Worm (Caenorhabditis elegans) whole organism, young adult: ENCODE results near the gene Y75B8A.31.

Source experiments
- B0035.1 ChIP-seq: sonication (generic microtip); optimal IDR thresholded peaks from 2 replicates; lab custom pipeline; 2016; ENCODE audit warnings: missing genetic modification characterization, mild to moderate bottlenecking, missing compliant biosample characterization, missing genotype, missing genetic modification reagents
- F55B11.4 ChIP-seq: sonication (generic microtip); optimal IDR thresholded peaks from 2 replicates; lab custom pipeline; 2016; ENCODE audit warnings: missing compliant biosample characterization, missing genetic modification characterization, borderline replicate concordance; ENCODE audit not compliant: insufficient read depth
- F57A8.1 ChIP-seq: fragments of 200-800 bp; sonication (Bioruptor generic); optimal IDR thresholded peaks from 2 replicates; lab custom pipeline; 2018; ENCODE audit warnings: mild to moderate bottlenecking, missing genetic modification characterization, moderate library complexity, missing compliant biosample characterization
- Y53G8AR.9 ChIP-seq: fragments of 200-800 bp; sonication (Bioruptor generic); conservative IDR thresholded peaks from 2 replicates; pipeline ENCODE4 v1.3.6; 2022; ENCODE audit warnings: missing genetic modification reagents, missing genetic modification characterization, missing compliant biosample characterization
- ZK185.1 ChIP-seq: sonication (generic microtip); optimal IDR thresholded peaks from 2 replicates; lab custom pipeline; 2016; ENCODE audit warnings: mild to moderate bottlenecking, missing genetic modification characterization, missing compliant biosample characterization; ENCODE audit not compliant: poor library complexity, severe bottlenecking
- akir-1 ChIP-seq: fragments of 200-800 bp; sonication (Bioruptor generic); optimal IDR thresholded peaks from 2 replicates; lab custom pipeline; 2018; ENCODE audit warnings: mild to moderate bottlenecking, missing genetic modification characterization, moderate library complexity, missing compliant biosample characterization
- ama-1 ChIP-seq, 3 experiments: fragments of 150-350 bp in 1 of 3; sonication (generic microtip) in 2 of 3; optimal IDR thresholded peaks; 2 replicates each; lab custom pipeline; 2014 to 2018; ENCODE audit warnings: missing biosample characterization in 2 of 3, missing genetic modification characterization in 2 of 3, missing genetic modification reagents in 2 of 3
- atf-7 ChIP-seq: sonication (generic microtip); optimal IDR thresholded peaks from 2 replicates; lab custom pipeline; 2017; ENCODE audit warnings: mild to moderate bottlenecking, missing genetic modification characterization, missing compliant biosample characterization
- cebp-1 ChIP-seq, 2 experiments: fragments of 200-800 bp in 1 of 2; sonication (Bioruptor generic) in 1 of 2; sonication (generic microtip) in 1 of 2; IDR thresholded peaks in 1 of 2; optimal IDR thresholded peaks in 1 of 2; 2 replicates each; pipeline versions ENCODE4 v1.3.6 to Lab custom; 2017 to 2022; ENCODE audit warnings: missing compliant biosample characterization in 2 of 2, missing genetic modification characterization in 2 of 2, mild to moderate bottlenecking in 1 of 2, missing genetic modification reagents in 1 of 2, moderate library complexity in 1 of 2
- ceh-40 ChIP-seq: fragments of 200-800 bp; sonication (Bioruptor generic); IDR thresholded peaks from 2 replicates; pipeline ENCODE4 v1.3.6; 2022; ENCODE audit warnings: missing genetic modification characterization, missing compliant biosample characterization
- ceh-91 ChIP-seq: fragments of 200-800 bp; sonication (Bioruptor generic); IDR thresholded peaks from 2 replicates; pipeline ENCODE4 v1.3.6; 2022; ENCODE audit warnings: missing genetic modification reagents, missing genetic modification characterization, missing compliant biosample characterization
- dox-1 ChIP-seq: fragments of 200-800 bp; sonication (Bioruptor generic); IDR thresholded peaks from 2 replicates; pipeline ENCODE4 v1.3.6; 2022; ENCODE audit warnings: missing genetic modification reagents, missing genetic modification characterization, missing compliant biosample characterization
- lag-1 ChIP-seq: fragments of 200-800 bp; sonication (Bioruptor generic); IDR thresholded peaks from 2 replicates; pipeline ENCODE4 v1.3.6; 2022; ENCODE audit warnings: missing genetic modification reagents, missing genetic modification characterization, missing compliant biosample characterization
- let-607 ChIP-seq, 2 experiments: fragments of 200-800 bp in 1 of 2; sonication (Bioruptor generic) in 1 of 2; sonication (generic microtip) in 1 of 2; optimal IDR thresholded peaks; 2 replicates each; lab custom pipeline; 2016 to 2018; ENCODE audit warnings: mild to moderate bottlenecking in 2 of 2, missing compliant biosample characterization in 2 of 2, missing genetic modification characterization in 2 of 2, moderate library complexity in 2 of 2, missing genotype in 1 of 2
- lsy-27 ChIP-seq: sonication (generic microtip); optimal IDR thresholded peaks from 2 replicates; lab custom pipeline; 2017; ENCODE audit warnings: missing genetic modification characterization, mild to moderate bottlenecking, missing compliant biosample characterization, antibody characterized with exemption, missing genotype, borderline replicate concordance; ENCODE audit not compliant: insufficient read depth
- madf-6 ChIP-seq: fragments of 200-800 bp; sonication (Bioruptor generic); IDR thresholded peaks from 2 replicates; pipeline ENCODE4 v1.3.6; 2022; ENCODE audit warnings: missing genetic modification reagents, missing genetic modification characterization, missing compliant biosample characterization
- madf-8 ChIP-seq: fragments of 200-800 bp; sonication (Bioruptor generic); conservative IDR thresholded peaks from 2 replicates; pipeline ENCODE4 v1.3.6; 2022; ENCODE audit warnings: missing genetic modification reagents, missing genetic modification characterization, missing compliant biosample characterization
- nfya-1 ChIP-seq: sonication (generic microtip); optimal IDR thresholded peaks from 2 replicates; lab custom pipeline; 2017; ENCODE audit warnings: antibody characterized with exemption, missing compliant biosample characterization, missing genetic modification characterization, borderline replicate concordance; ENCODE audit not compliant: insufficient read depth
- nhr-80 ChIP-seq: sonication (generic microtip); optimal IDR thresholded peaks from 2 replicates; lab custom pipeline; 2016; ENCODE audit warnings: missing genetic modification characterization, missing compliant biosample characterization
- rcor-1 ChIP-seq: fragments of 200-800 bp; sonication (Bioruptor generic); IDR thresholded peaks from 2 replicates; pipeline ENCODE4 v1.3.6; 2022; ENCODE audit warnings: missing genetic modification reagents, missing genetic modification characterization, missing compliant biosample characterization
- snpc-1.1 ChIP-seq: sonication (generic microtip); optimal IDR thresholded peaks from 2 replicates; lab custom pipeline; 2017; ENCODE audit warnings: missing genetic modification characterization, mild to moderate bottlenecking, missing compliant biosample characterization, antibody characterized with exemption, moderate library complexity, missing genotype, missing genetic modification reagents; ENCODE audit not compliant: insufficient read depth
- somi-1 ChIP-seq: fragments of 200-800 bp; sonication (Bioruptor generic); optimal IDR thresholded peaks from 2 replicates; lab custom pipeline; 2018; ENCODE audit warnings: mild to moderate bottlenecking, missing genetic modification characterization, missing compliant biosample characterization
- unc-62 ChIP-seq: fragments of 150-350 bp; optimal IDR thresholded peaks from 2 replicates; lab custom pipeline; 2014; ENCODE audit warnings: missing biosample characterization, missing genetic modification reagents, missing genetic modification characterization
- xnd-1 ChIP-seq: sonication (generic microtip); optimal IDR thresholded peaks from 2 replicates; lab custom pipeline; 2016; ENCODE audit warnings: missing genotype, missing genetic modification reagents, missing genetic modification characterization, missing compliant biosample characterization
- zim-3 ChIP-seq: sonication (generic microtip); optimal IDR thresholded peaks from 2 replicates; lab custom pipeline; 2017; ENCODE audit warnings: mild to moderate bottlenecking, missing genetic modification characterization, moderate library complexity, missing compliant biosample characterization
- ztf-18 ChIP-seq: sonication (generic microtip); optimal IDR thresholded peaks from 2 replicates; lab custom pipeline; 2016; ENCODE audit warnings: missing genotype, mild to moderate bottlenecking, missing genetic modification characterization, missing compliant biosample characterization
- ztf-22 ChIP-seq: fragments of 200-800 bp; sonication (Bioruptor generic); optimal IDR thresholded peaks from 2 replicates; lab custom pipeline; 2018; ENCODE audit warnings: mild to moderate bottlenecking, missing genetic modification characterization, moderate library complexity, missing compliant biosample characterization
- ztf-28 ChIP-seq: fragments of 200-800 bp; sonication (Bioruptor generic); IDR thresholded peaks from 2 replicates; pipeline ENCODE4 v1.3.6; 2022; ENCODE audit warnings: missing genetic modification reagents, missing genetic modification characterization, missing compliant biosample characterization

Y75B8A.31 gene

ce11 chrIII:12307475-12307874, 44.0 kb upstream of the Y75B8A.31 start, which contains the start of gene pqn-92:
Gene pqn-92 (plus strand): TSS chrIII:12307781.
- TF ChIP-seq somi-1 (GFP tag; lab: Kevin White, UChicago) (no peak), lsy-27 (tag; lab: Kevin White, UChicago) (no peak), ztf-28 (GFP tag; lab: Robert Waterston, UW) (no peak), Y53G8AR.9 (no peak), nhr-80 (peak; percentile 70)

ce11 chrIII:12312886-12313285, 38.6 kb upstream of the Y75B8A.31 start, which contains the start of gene Y75B8A.39:
Gene Y75B8A.39 (plus strand): TSS chrIII:12313186.
- TF ChIP-seq snpc-1.1 (tag; lab: Kevin White, UChicago): no peak
- no peak for TF ChIP-seq xnd-1 (tag; lab: Kevin White, UChicago)
- TF ChIP-seq cebp-1 (GFP tag; IDR thresholded peaks at IDR 0.05; lab: Robert Waterston, UW): no peak
- TF ChIP-seq cebp-1 (tag; optimal IDR thresholded peaks at IDR 0.05; lab: Kevin White, UChicago): peak; percentile 81
- TF ChIP-seq rcor-1 (GFP tag; lab: Robert Waterston, UW): no peak

- no peak for TF ChIP-seq ama-1 (optimal IDR thresholded peaks at IDR 0.05; lab: Kevin White, UChicago)
- no peak for TF ChIP-seq ama-1 (GFP tag; optimal IDR thresholded peaks at IDR 0.05; lab: Kevin White, UChicago)
- no peak for TF ChIP-seq F57A8.1 (GFP tag; lab: Kevin White, UChicago)
- TF ChIP-seq zim-3 (tag; lab: Kevin White, UChicago): no peak
Measured at ce11 chrIII:12315179-12315578, 36.3 kb upstream of the Y75B8A.31 start, which contains the start of gene Y75B8A.37. Gene Y75B8A.37 (plus strand): TSS chrIII:12315479.

ce11 chrIII:12316552-12316951, 34.9 kb upstream of the Y75B8A.31 start:
- peak; percentile 69 for TF ChIP-seq madf-6 (GFP tag; lab: Robert Waterston, UW)
- TF ChIP-seq madf-8 (GFP tag; lab: Robert Waterston, UW): peak; percentile 66
- 0 out of 2 replicates have a peak, but pooled peaks have one; percentile 17 for TF ChIP-seq dox-1
- TF ChIP-seq ztf-18 (tag; lab: Kevin White, UChicago): peak; percentile 85
- TF ChIP-seq xnd-1 (tag; lab: Kevin White, UChicago): peak; percentile 60
- 0 out of 2 replicates have a peak, but pooled peaks have one; percentile 14 for TF ChIP-seq ceh-91 (GFP tag; lab: Robert Waterston, UW)

- TF ChIP-seq akir-1 (no peak), ZK185.1 (tag; lab: Kevin White, UChicago) (no peak), B0035.1 (tag; lab: Kevin White, UChicago) (no peak), cebp-1 (GFP tag; IDR thresholded peaks at IDR 0.05; lab: Robert Waterston, UW) (peak; percentile 72), cebp-1 (tag; optimal IDR thresholded peaks at IDR 0.05; lab: Kevin White, UChicago) (peak; percentile 71), nfya-1 (no peak), dox-1 (peak; percentile 47), ceh-40 (GFP tag; lab: Robert Waterston, UW) (no peak), unc-62 (GFP tag; lab: Kevin White, UChicago) (peak; percentile 75), nhr-80 (peak; percentile 77), lag-1 (GFP tag; lab: Robert Waterston, UW) (no peak)
Measured at ce11 chrIII:12317492-12317891, 34.0 kb upstream of the Y75B8A.31 start.

ce11 chrIII:12318794-12319193, 32.6 kb upstream of the Y75B8A.31 start, which contains the start of gene Y75B8A.28:
Gene Y75B8A.28 (plus strand): TSS chrIII:12319089.
- TF ChIP-seq nhr-80 (peak; percentile 90), unc-62 (GFP tag; lab: Kevin White, UChicago) (peak; percentile 77), let-607 (tag; optimal IDR thresholded peaks at IDR 0.05; lab: Kevin White, UChicago) (peak in 1 of 2 experiments; percentile 26), cebp-1 (GFP tag; IDR thresholded peaks at IDR 0.05; lab: Robert Waterston, UW) (no peak), cebp-1 (tag; optimal IDR thresholded peaks at IDR 0.05; lab: Kevin White, UChicago) (peak; percentile 8), F55B11.4 (tag; lab: Kevin White, UChicago) (no peak), ztf-22 (peak; percentile 80), F57A8.1 (GFP tag; lab: Kevin White, UChicago) (no peak), madf-8 (GFP tag; lab: Robert Waterston, UW) (no peak), atf-7 (tag; lab: Kevin White, UChicago) (peak; percentile 49)
